Fruit fly (Drosophila melanogaster) whole organism, adult: ENCODE results near the gene trr.

Experiments
- CG11617 ChIP-seq: fragments of 200-800 bp; sonication (Bioruptor generic); optimal IDR thresholded peaks from 2 replicates; lab custom pipeline; 2017; ENCODE audit warnings: mild to moderate bottlenecking, missing biosample characterization, missing genetic modification reagents, missing genetic modification characterization
- CG12768 ChIP-seq: fragments of 200-800 bp; sonication (Bioruptor generic); optimal IDR thresholded peaks from 2 replicates; lab custom pipeline; 2017; ENCODE audit warnings: missing biosample characterization, missing genetic modification characterization, mild to moderate bottlenecking, moderate library complexity, missing genetic modification reagents
- CG14711 ChIP-seq: fragments of 200-800 bp; sonication (Bioruptor generic); optimal IDR thresholded peaks from 2 replicates; lab custom pipeline; 2018; ENCODE audit warnings: missing biosample characterization, mild to moderate bottlenecking, missing genetic modification characterization, moderate library complexity
- CG1620 ChIP-seq: fragments of 200-800 bp; sonication (Bioruptor generic); optimal IDR thresholded peaks from 2 replicates; lab custom pipeline; 2016; ENCODE audit warnings: missing biosample characterization, missing genetic modification characterization
- CG33017 ChIP-seq: fragments of 200-800 bp; sonication (Bioruptor generic); optimal IDR thresholded peaks from 2 replicates; lab custom pipeline; 2018; ENCODE audit warnings: missing biosample characterization, mild to moderate bottlenecking, missing genetic modification characterization, moderate library complexity
- CG5204 ChIP-seq: fragments of 200-800 bp; sonication (Bioruptor generic); optimal IDR thresholded peaks from 2 replicates; lab custom pipeline; 2016; ENCODE audit warnings: missing biosample characterization, missing genetic modification characterization
- CG7045 ChIP-seq: fragments of 200-800 bp; sonication (Bioruptor generic); optimal IDR thresholded peaks from 2 replicates; lab custom pipeline; 2017; ENCODE audit warnings: missing biosample characterization, mild to moderate bottlenecking, missing genetic modification characterization
- CG7101 ChIP-seq: fragments of 200-800 bp; sonication (Bioruptor generic); optimal IDR thresholded peaks from 2 replicates; lab custom pipeline; 2018; ENCODE audit warnings: missing biosample characterization, mild to moderate bottlenecking, missing genetic modification characterization, moderate library complexity
- Clk ChIP-seq: fragments of 200-800 bp; sonication (Bioruptor generic); optimal IDR thresholded peaks from 2 replicates; lab custom pipeline; 2017; ENCODE audit warnings: missing biosample characterization, missing genetic modification characterization
- Crg-1 ChIP-seq: fragments of 200-800 bp; sonication (Bioruptor generic); optimal IDR thresholded peaks from 2 replicates; lab custom pipeline; 2016; ENCODE audit warnings: missing biosample characterization, missing genetic modification characterization
- Hr96 ChIP-seq: fragments of 200-800 bp; sonication (Bioruptor generic); optimal IDR thresholded peaks from 2 replicates; lab custom pipeline; 2016; ENCODE audit warnings: missing biosample characterization, missing genetic modification characterization
- Mnt ChIP-seq: fragments of 200-800 bp; sonication (Bioruptor generic); optimal IDR thresholded peaks from 2 replicates; lab custom pipeline; 2016; ENCODE audit warnings: missing biosample characterization, mild to moderate bottlenecking, missing genetic modification characterization
- bab1 ChIP-seq: fragments of 200-800 bp; sonication (Bioruptor generic); optimal IDR thresholded peaks from 3 replicates; lab custom pipeline; 2019; ENCODE audit warnings: missing biosample characterization, mild to moderate bottlenecking, missing genetic modification characterization, moderate library complexity
- cic ChIP-seq: fragments of 200-800 bp; sonication (Bioruptor generic); optimal IDR thresholded peaks from 2 replicates; lab custom pipeline; 2017; ENCODE audit warnings: missing biosample characterization, mild to moderate bottlenecking, missing genetic modification characterization, moderate library complexity
- cnc ChIP-seq, 2 experiments: fragments of >200 bp; optimal IDR thresholded peaks; 2 replicates each; lab custom pipeline; 2017
- kay ChIP-seq: fragments of 200-800 bp; sonication (Bioruptor generic); peaks from one replicate; lab custom pipeline; 2016; ENCODE audit warnings: missing biosample characterization, missing genetic modification characterization, borderline replicate concordance
- ovo ChIP-seq: fragments of 200-800 bp; sonication (Bioruptor generic); optimal IDR thresholded peaks from 2 replicates; lab custom pipeline; 2016; ENCODE audit warnings: missing biosample characterization, missing genetic modification characterization
- pad ChIP-seq: fragments of 200-800 bp; sonication (Bioruptor generic); optimal IDR thresholded peaks from 3 replicates; lab custom pipeline; 2017; ENCODE audit warnings: missing biosample characterization, missing genetic modification characterization, mild to moderate bottlenecking, moderate library complexity, missing genetic modification reagents
- tj ChIP-seq: fragments of 200-800 bp; sonication (Bioruptor generic); optimal IDR thresholded peaks from 3 replicates; lab custom pipeline; 2017; ENCODE audit warnings: missing biosample characterization, mild to moderate bottlenecking, missing genetic modification characterization, moderate library complexity
- toe ChIP-seq: fragments of 200-800 bp; sonication (Bioruptor generic); optimal IDR thresholded peaks from 2 replicates; lab custom pipeline; 2016; ENCODE audit warnings: missing biosample characterization, missing genetic modification characterization

Gene trr

dm6 chrX:1908757-1909156, 19.0 kb upstream of the trr start, which contains the start of the genes Edem1 and Rbcn-3B:
TSS of gene Edem1 (minus strand) at chrX:1908827.
TSS of gene Rbcn-3B (plus strand) at chrX:1908920.
- TF ChIP-seq CG5204 (GFP tag; lab: Kevin White, UChicago), result no peak
- TF ChIP-seq Mnt, result peak; percentile 70
- no peak for TF ChIP-seq CG7101
- peak; percentile 48 for TF ChIP-seq bab1 (GFP tag; lab: Kevin White, UChicago)
- TF ChIP-seq CG12768 (GFP tag; lab: Kevin White, UChicago), result peak; percentile 7
- peak; percentile 97 for TF ChIP-seq CG14711 (tag; lab: Kevin White, UChicago)

dm6 chrX:1907727-1908264, 18.0 kb upstream of the trr start, which contains the start of gene mip130:
TSS of gene mip130 (plus strand) at chrX:1908239.
- peak; percentile 81 for TF ChIP-seq CG11617 (GFP tag; lab: Kevin White, UChicago)
- peak; percentile 55 for TF ChIP-seq Crg-1 (GFP tag; lab: Kevin White, UChicago)
- no peak for TF ChIP-seq kay
- TF ChIP-seq CG7101, result peak; percentile 83
- peak; percentile 78 for TF ChIP-seq Hr96
- peak; percentile 75 for TF ChIP-seq CG12768 (GFP tag; lab: Kevin White, UChicago)
- peak; percentile 17 for TF ChIP-seq CG7045 (GFP tag; lab: Kevin White, UChicago)
- peak; percentile 50 for TF ChIP-seq CG1620
- no peak for TF ChIP-seq cic (GFP tag; lab: Kevin White, UChicago)
- peak; percentile 79 for TF ChIP-seq bab1 (GFP tag; lab: Kevin White, UChicago)
- no peak for TF ChIP-seq Clk (GFP tag; lab: Kevin White, UChicago)
- peak; percentile 67 for TF ChIP-seq Mnt
- peak; percentile 42 for TF ChIP-seq CG33017
- TF ChIP-seq ovo, result peak; percentile 46
- peak; percentile 70 for TF ChIP-seq CG14711 (tag; lab: Kevin White, UChicago)
- TF ChIP-seq tj, result peak; percentile 57
- peak; percentile 46 for TF ChIP-seq pad (GFP tag; lab: Kevin White, UChicago)
- TF ChIP-seq CG5204 (GFP tag; lab: Kevin White, UChicago), result peak; percentile 25
- peak; percentile 51 for TF ChIP-seq toe (GFP tag; lab: Kevin White, UChicago)
- TF ChIP-seq cnc (optimal IDR thresholded peaks at IDR 0.05; lab: Kevin White, UChicago), result no peak

- TF ChIP-seq CG5204 (GFP tag; lab: Kevin White, UChicago) (no peak), pad (GFP tag; lab: Kevin White, UChicago) (peak; percentile 97), kay (no peak), Clk (GFP tag; lab: Kevin White, UChicago) (no peak), Crg-1 (GFP tag; lab: Kevin White, UChicago) (no peak), ovo (peak; percentile 61), CG14711 (tag; lab: Kevin White, UChicago) (no peak), tj (no peak), toe (GFP tag; lab: Kevin White, UChicago) (no peak), CG11617 (GFP tag; lab: Kevin White, UChicago) (no peak), cic (GFP tag; lab: Kevin White, UChicago) (no peak), Hr96 (no peak), CG33017 (no peak), CG1620 (no peak), cnc (optimal IDR thresholded peaks at IDR 0.05; lab: Kevin White, UChicago) (no peak), bab1 (GFP tag; lab: Kevin White, UChicago) (peak; percentile 0), CG7101 (no peak), Mnt (no peak), CG7045 (GFP tag; lab: Kevin White, UChicago) (no peak), CG12768 (GFP tag; lab: Kevin White, UChicago) (no peak)
Measured at dm6 chrX:1903968-1904367, 14.2 kb upstream of the trr start.

- TF ChIP-seq Mnt, result no peak
Measured at dm6 chrX:1903077-1903476, 13.3 kb upstream of the trr start, which contains the start of gene CG32801. TSS of gene CG32801 (minus strand) at chrX:1903177.

DNA sequence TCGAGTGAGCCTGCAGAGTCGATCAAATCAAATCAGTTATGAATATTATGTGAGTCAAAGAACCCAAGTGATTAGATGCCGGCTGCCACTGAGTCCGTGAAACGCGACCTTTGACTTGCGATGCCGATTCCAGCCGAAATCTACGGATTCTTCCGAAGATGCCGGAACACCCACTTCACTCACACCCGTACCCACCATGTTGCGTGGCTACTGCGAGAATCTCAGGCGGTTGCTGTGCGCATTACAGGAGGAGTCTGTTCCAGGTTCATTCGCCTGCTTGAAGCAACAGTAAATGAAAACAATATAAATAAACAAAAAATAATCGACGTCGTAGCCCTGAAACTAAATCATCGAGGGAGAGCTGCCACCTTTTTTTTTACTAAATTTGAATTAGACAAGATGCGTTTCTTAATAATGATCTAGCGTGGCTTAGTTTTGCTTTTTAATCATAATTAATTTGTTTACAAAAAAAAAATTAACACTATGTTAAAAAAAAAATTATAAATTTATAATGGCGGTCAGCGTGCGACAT, 11.9 kb upstream of the trr start, which contains the start of gene Ldaf1:
Gene Ldaf1 (minus strand): TSS at position 307 of the 532 bp plus-strand sequence.
- no peak for TF ChIP-seq CG11617 (GFP tag; lab: Kevin White, UChicago)
- no peak for TF ChIP-seq Clk (GFP tag; lab: Kevin White, UChicago)
- TF ChIP-seq CG33017, result no peak
- no peak for TF ChIP-seq Crg-1 (GFP tag; lab: Kevin White, UChicago)
- TF ChIP-seq ovo, result peak; percentile 9
- TF ChIP-seq cnc (optimal IDR thresholded peaks at IDR 0.05; lab: Kevin White, UChicago), result no peak
- peak; percentile 28 for TF ChIP-seq CG7101
- no peak for TF ChIP-seq tj
- TF ChIP-seq toe (GFP tag; lab: Kevin White, UChicago), result no peak
- TF ChIP-seq kay, result no peak
- TF ChIP-seq cic (GFP tag; lab: Kevin White, UChicago), result no peak
- no peak for TF ChIP-seq bab1 (GFP tag; lab: Kevin White, UChicago)

DNA sequence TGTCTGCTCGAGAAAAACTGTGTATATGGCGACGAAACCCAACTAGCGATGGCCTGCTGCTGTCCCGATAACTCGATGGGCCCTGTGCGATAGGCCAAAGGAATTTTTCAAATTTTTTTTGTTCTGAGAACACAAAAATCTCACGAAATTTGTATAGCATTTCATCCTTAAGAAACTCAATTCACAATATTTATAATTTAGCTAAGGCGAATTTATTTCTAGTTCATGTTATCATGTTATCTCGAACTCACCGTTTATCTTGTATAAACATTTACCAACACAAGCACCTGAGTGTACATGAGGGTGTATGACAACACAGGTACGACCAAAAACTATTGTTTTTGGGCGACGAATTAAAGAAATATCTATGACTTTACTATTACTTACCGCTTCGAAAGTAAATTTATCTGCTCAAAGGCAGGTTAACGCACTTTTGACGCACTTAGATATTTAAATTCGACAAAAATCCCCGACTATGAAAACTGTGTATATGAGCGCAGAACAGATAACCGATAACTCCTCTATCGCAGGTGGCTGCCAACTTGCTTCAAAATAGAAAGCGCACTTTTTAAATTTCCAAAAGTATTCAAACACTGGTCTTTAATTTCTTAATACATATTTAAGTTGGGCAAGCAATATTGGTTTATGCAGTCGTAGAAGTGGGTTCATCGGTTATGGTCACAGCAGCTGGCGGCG, 10.5 kb upstream of the trr start, which contains the start of gene arm:
Gene arm (minus strand): TSS at position 524 of the 696 bp plus-strand sequence.
- TF ChIP-seq cic (GFP tag; lab: Kevin White, UChicago) (no peak), Mnt (peak; percentile 49), CG33017 (no peak), bab1 (GFP tag; lab: Kevin White, UChicago) (peak; percentile 11), CG1620 (peak; percentile 56), toe (GFP tag; lab: Kevin White, UChicago) (peak; percentile 35), tj (no peak), pad (GFP tag; lab: Kevin White, UChicago) (no peak), ovo (no peak), cnc (optimal IDR thresholded peaks at IDR 0.05; lab: Kevin White, UChicago) (no peak), CG7045 (GFP tag; lab: Kevin White, UChicago) (no peak), Crg-1 (GFP tag; lab: Kevin White, UChicago) (peak; percentile 56), CG12768 (GFP tag; lab: Kevin White, UChicago) (no peak), CG7101 (peak; percentile 14), CG11617 (GFP tag; lab: Kevin White, UChicago) (peak; percentile 41)
